Fruit fly (Drosophila melanogaster) whole organism, pupa: ENCODE results near the gene CG13102.

Source experiments
- CG12605 ChIP-seq: fragments of 200-800 bp; sonication (Bioruptor generic); IDR thresholded peaks from 2 replicates; pipeline ENCODE4 v1.3.6; 2022; ENCODE audit warnings: missing biosample characterization, missing genetic modification characterization
- CG13204 ChIP-seq: fragments of 200-800 bp; sonication (Bioruptor generic); optimal IDR thresholded peaks from 2 replicates; lab custom pipeline; 2018; ENCODE audit warnings: missing biosample characterization, mild to moderate bottlenecking, missing genetic modification characterization, moderate library complexity
- CG14655 ChIP-seq: fragments of 200-800 bp; sonication (Bioruptor generic); optimal IDR thresholded peaks from 3 replicates; lab custom pipeline; 2017; ENCODE audit warnings: mild to moderate bottlenecking, missing biosample characterization, missing genetic modification reagents, missing genetic modification characterization
- CG32121 ChIP-seq: fragments of 200-800 bp; sonication (Bioruptor generic); IDR thresholded peaks from 2 replicates; pipeline ENCODE4 v1.3.6; 2022; ENCODE audit warnings: missing biosample characterization, missing genetic modification characterization
- CG4496 ChIP-seq: fragments of 200-800 bp; sonication (Bioruptor generic); IDR thresholded peaks from 3 replicates; pipeline ENCODE4 v1.3.6; 2022; ENCODE audit warnings: missing biosample characterization, missing genetic modification characterization
- CG9948 ChIP-seq: fragments of 200-800 bp; sonication (Bioruptor generic); optimal IDR thresholded peaks from 2 replicates; lab custom pipeline; 2018; ENCODE audit warnings: missing biosample characterization, mild to moderate bottlenecking, missing genetic modification characterization, moderate library complexity
- EcR ChIP-seq: fragments of 200-800 bp; sonication (Bioruptor generic); optimal IDR thresholded peaks from 3 replicates; lab custom pipeline; 2019; ENCODE audit warnings: missing biosample characterization, missing genetic modification characterization, mild to moderate bottlenecking, moderate library complexity, missing genetic modification reagents
- Pif1A ChIP-seq: fragments of 200-800 bp; sonication (Bioruptor generic); optimal IDR thresholded peaks from 3 replicates; lab custom pipeline; 2016; ENCODE audit warnings: missing biosample characterization, missing genetic modification characterization
- Pif1B ChIP-seq: fragments of 200-800 bp; sonication (Bioruptor generic); optimal IDR thresholded peaks from 3 replicates; lab custom pipeline; 2016; ENCODE audit warnings: missing biosample characterization, missing genetic modification characterization

DNA sequence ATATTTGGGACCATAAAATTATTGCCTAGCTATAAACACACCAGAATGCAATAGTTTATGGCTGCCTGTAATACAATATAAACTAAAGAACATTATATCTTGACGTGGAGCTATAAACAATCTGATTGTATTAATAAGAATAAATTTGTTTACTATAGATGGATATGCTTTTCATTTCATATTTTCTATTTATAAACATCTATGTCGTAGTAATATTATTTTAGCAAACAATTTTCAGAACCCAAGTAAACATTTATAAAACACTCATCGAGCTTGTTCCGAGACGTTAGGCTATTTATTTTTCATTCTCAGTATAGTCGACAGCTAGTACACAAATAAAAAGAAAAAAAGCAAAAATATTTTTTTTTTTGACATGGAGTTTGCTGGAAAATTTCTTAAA is 31.6 kb upstream of the CG13102 start, which contains the start of gene CG18662:
- no peak for TF ChIP-seq CG12605 (GFP tag; lab: Robert Waterston, UW)
- TF ChIP-seq CG32121 (GFP tag; lab: Robert Waterston, UW), result no peak
- no peak for TF ChIP-seq CG9948 (tag; lab: Kevin White, UChicago)
- TF ChIP-seq Pif1B, result no peak
- TF ChIP-seq CG14655 (GFP tag; lab: Kevin White, UChicago), result no peak
- TF ChIP-seq CG13204 (GFP tag; lab: Kevin White, UChicago), result no peak
- no peak for TF ChIP-seq CG4496 (GFP tag; lab: Robert Waterston, UW)
- TF ChIP-seq Pif1A, result no peak
- TF ChIP-seq EcR (GFP tag; lab: Kevin White, UChicago), result no peak
